Fruit fly (Drosophila melanogaster): ENCODE data around the gene CG46397.

- TF ChIP-seq EcR (GFP tag; optimal IDR thresholded peaks at IDR 0.05) (no peak), CG8159 (tag; optimal IDR thresholded peaks at IDR 0.05) (no peak), Snoo (tag; optimal IDR thresholded peaks at IDR 0.05) (no peak), CG10348 (GFP tag; IDR thresholded peaks at IDR 0.05) (no peak), Ets98B (GFP tag; IDR thresholded peaks at IDR 0.05) (no peak), CG12605 (GFP tag; IDR thresholded peaks at IDR 0.05) (no peak), CG4496 (GFP tag; IDR thresholded peaks at IDR 0.05) (no peak), CG13204 (GFP tag; optimal IDR thresholded peaks at IDR 0.05) (no peak), CG9948 (tag; optimal IDR thresholded peaks at IDR 0.05) (no peak), CG15710 (tag; optimal IDR thresholded peaks at IDR 0.05) (no peak), CG32121 (GFP tag; IDR thresholded peaks at IDR 0.05) (no peak)
These were observed 46.8 kb downstream of the CG46397 start, which contains the start of gene CG17906 for dm6 chr2L:8993650-8994441.

Data from whole organism, pupa.